Fruit fly (Drosophila melanogaster) whole organism, embryonic: Measurements from ENCODE around the gene Ada1-1.

Experiments used
- BEAF-32 ChIP-seq: fragments of 200-800 bp; sonication (Bioruptor generic); optimal IDR thresholded peaks from 3 replicates; lab custom pipeline; 2017; ENCODE audit warnings: missing biosample characterization, missing genetic modification characterization, mild to moderate bottlenecking, moderate library complexity, missing genetic modification reagents
- CG10147 ChIP-seq: fragments of 200-800 bp; sonication (Bioruptor generic); optimal IDR thresholded peaks from 2 replicates; lab custom pipeline; 2019; ENCODE audit warnings: missing biosample characterization, mild to moderate bottlenecking, missing genetic modification characterization, moderate library complexity
- CG11085 ChIP-seq: fragments of 200-800 bp; sonication (Bioruptor generic); IDR thresholded peaks from 2 replicates; pipeline ENCODE4 v1.3.6; 2022; ENCODE audit warnings: missing biosample characterization, missing genetic modification characterization
- CG12659 ChIP-seq: fragments of 200-800 bp; sonication (Bioruptor generic); optimal IDR thresholded peaks from 3 replicates; lab custom pipeline; 2017; ENCODE audit warnings: mild to moderate bottlenecking, missing biosample characterization, missing genetic modification reagents, missing genetic modification characterization
- CG13123 ChIP-seq: fragments of 200-800 bp; sonication (Bioruptor generic); optimal IDR thresholded peaks from 2 replicates; lab custom pipeline; 2016; ENCODE audit warnings: missing biosample characterization, missing genetic modification characterization
- CG15073 ChIP-seq: fragments of 200-800 bp; sonication (Bioruptor generic); optimal IDR thresholded peaks from 2 replicates; lab custom pipeline; 2016; ENCODE audit warnings: missing biosample characterization, missing genetic modification characterization
- CG15514 ChIP-seq: fragments of 200-800 bp; sonication (Bioruptor generic); optimal IDR thresholded peaks from 3 replicates; lab custom pipeline; 2017; ENCODE audit warnings: missing biosample characterization, missing genetic modification characterization, mild to moderate bottlenecking, moderate library complexity, missing genetic modification reagents
- CG1603 ChIP-seq: fragments of 200-800 bp; sonication (Bioruptor generic); optimal IDR thresholded peaks from 2 replicates; lab custom pipeline; 2019; ENCODE audit warnings: missing biosample characterization, mild to moderate bottlenecking, missing genetic modification characterization, moderate library complexity
- CG17385 ChIP-seq: fragments of 200-800 bp; sonication (Bioruptor generic); optimal IDR thresholded peaks from 3 replicates; lab custom pipeline; 2018; ENCODE audit warnings: missing biosample characterization, mild to moderate bottlenecking, missing genetic modification characterization
- CG17612 ChIP-seq: fragments of 200-800 bp; sonication (Bioruptor generic); IDR thresholded peaks from 2 replicates; pipeline ENCODE4 v1.3.6; 2022; ENCODE audit warnings: missing biosample characterization, missing genetic modification characterization
- CG3065 ChIP-seq: fragments of 200-800 bp; sonication (Bioruptor generic); optimal IDR thresholded peaks from 2 replicates; lab custom pipeline; 2016; ENCODE audit warnings: missing biosample characterization, missing genetic modification characterization
- CG3726 ChIP-seq: fragments of 200-800 bp; sonication (Bioruptor generic); IDR thresholded peaks from 3 replicates; pipeline ENCODE4, ENCODE4 v1.3.6; 2022; ENCODE audit warnings: missing biosample characterization, missing genetic modification characterization
- CG4617 ChIP-seq: fragments of 200-800 bp; sonication (Bioruptor generic); optimal IDR thresholded peaks from 3 replicates; lab custom pipeline; 2016; ENCODE audit warnings: missing biosample characterization, missing genetic modification characterization, borderline replicate concordance
- CG6654 ChIP-seq: fragments of 200-800 bp; sonication (Bioruptor generic); optimal IDR thresholded peaks from 2 replicates; lab custom pipeline; 2017; ENCODE audit warnings: missing biosample characterization, mild to moderate bottlenecking, missing genetic modification characterization
- CG8089 ChIP-seq: fragments of 200-800 bp; sonication (Bioruptor generic); optimal IDR thresholded peaks from 3 replicates; lab custom pipeline; 2016; ENCODE audit warnings: missing biosample characterization, missing genetic modification characterization
- CG8388 ChIP-seq: fragments of 200-800 bp; sonication (Bioruptor generic); optimal IDR thresholded peaks from 2 replicates; lab custom pipeline; 2019; ENCODE audit warnings: missing biosample characterization, mild to moderate bottlenecking, missing genetic modification characterization, moderate library complexity
- CG8765 ChIP-seq: fragments of 200-800 bp; sonication (Bioruptor generic); IDR thresholded peaks from 2 replicates; pipeline ENCODE4 v1.3.6; 2022; ENCODE audit warnings: missing biosample characterization, missing genetic modification characterization
- CHES-1-like ChIP-seq: fragments of 200-800 bp; sonication (Bioruptor generic); optimal IDR thresholded peaks from 2 replicates; lab custom pipeline; 2016; ENCODE audit warnings: missing biosample characterization, missing genetic modification characterization
- Dll ChIP-seq: fragments of 200-800 bp; sonication (Bioruptor generic); IDR thresholded peaks from 4 replicates; pipeline ENCODE4 v1.3.6; 2022; ENCODE audit warnings: missing biosample characterization, missing genetic modification characterization; ENCODE audit not compliant: partially characterized antibody
- Fer2 ChIP-seq: fragments of 200-800 bp; sonication (Bioruptor generic); optimal IDR thresholded peaks from 2 replicates; lab custom pipeline; 2018; ENCODE audit warnings: missing biosample characterization, mild to moderate bottlenecking, missing genetic modification characterization, moderate library complexity
- GATAe ChIP-seq: fragments of 200-800 bp; sonication (Bioruptor generic); conservative IDR thresholded peaks from 2 replicates; pipeline ENCODE4 v1.3.6; 2022; ENCODE audit warnings: missing biosample characterization, missing genetic modification characterization
- Hmx ChIP-seq: fragments of 200-800 bp; sonication (Bioruptor generic); optimal IDR thresholded peaks from 2 replicates; lab custom pipeline; 2016; ENCODE audit warnings: missing biosample characterization, missing genetic modification characterization
- Med ChIP-seq: fragments of 200-800 bp; sonication (Bioruptor generic); peaks from one replicate; lab custom pipeline; 2016; ENCODE audit warnings: missing biosample characterization, missing genetic modification characterization, mild to moderate bottlenecking, inconsistent platforms, moderate library complexity
- Myb ChIP-seq: fragments of 200-800 bp; sonication (Bioruptor generic); optimal IDR thresholded peaks from 2 replicates; lab custom pipeline; 2016; ENCODE audit warnings: missing biosample characterization, missing genetic modification characterization
- Opbp ChIP-seq: fragments of 200-800 bp; sonication (Bioruptor generic); IDR thresholded peaks from 3 replicates; pipeline ENCODE4 v1.3.6; 2022; ENCODE audit warnings: missing biosample characterization, missing genetic modification characterization; ENCODE audit not compliant: partially characterized antibody
- Sry-δ ChIP-seq: fragments of 200-800 bp; sonication (Bioruptor generic); optimal IDR thresholded peaks from 2 replicates; lab custom pipeline; 2016; ENCODE audit warnings: missing biosample characterization, missing genetic modification characterization
- YL-1 ChIP-seq: fragments of 200-800 bp; sonication (Bioruptor generic); optimal IDR thresholded peaks from 3 replicates; lab custom pipeline; 2017; ENCODE audit warnings: missing biosample characterization, mild to moderate bottlenecking, missing genetic modification characterization
- ash1 ChIP-seq: fragments of 200-800 bp; sonication (Bioruptor generic); optimal IDR thresholded peaks from 2 replicates; lab custom pipeline; 2018; ENCODE audit warnings: missing biosample characterization, mild to moderate bottlenecking, missing genetic modification characterization
- bab2 ChIP-seq: fragments of 200-800 bp; sonication (Bioruptor generic); optimal IDR thresholded peaks from 2 replicates; lab custom pipeline; 2016; ENCODE audit warnings: missing biosample characterization, missing genetic modification characterization
- bbx ChIP-seq: fragments of 200-800 bp; sonication (Bioruptor generic); IDR thresholded peaks from 2 replicates; pipeline ENCODE4 v1.3.6; 2022; ENCODE audit warnings: missing biosample characterization, missing genetic modification characterization; ENCODE audit not compliant: partially characterized antibody
- bigmax ChIP-seq: fragments of 200-800 bp; sonication (Bioruptor generic); optimal IDR thresholded peaks from 2 replicates; lab custom pipeline; 2018; ENCODE audit warnings: missing biosample characterization, mild to moderate bottlenecking, missing genetic modification characterization
- cg ChIP-seq: fragments of 200-800 bp; sonication (Bioruptor generic); optimal IDR thresholded peaks from 3 replicates; lab custom pipeline; 2019; ENCODE audit warnings: missing biosample characterization, mild to moderate bottlenecking, missing genetic modification characterization, moderate library complexity
- crp ChIP-seq, 2 experiments: fragments of 200-800 bp; sonication (Bioruptor generic); optimal IDR thresholded peaks; 2 replicates in 1 of 2; 3 replicates in 1 of 2; lab custom pipeline; 2017; ENCODE audit warnings: missing biosample characterization in 2 of 2, missing genetic modification characterization in 2 of 2, mild to moderate bottlenecking in 1 of 2, moderate library complexity in 1 of 2
- dati ChIP-seq: fragments of 200-800 bp; sonication (Bioruptor generic); IDR thresholded peaks from 2 replicates; pipeline ENCODE4 v1.3.6; 2022; ENCODE audit warnings: missing biosample characterization, missing genetic modification characterization
- gfzf ChIP-seq: fragments of 200-800 bp; sonication (Bioruptor generic); optimal IDR thresholded peaks from 2 replicates; lab custom pipeline; 2016; ENCODE audit warnings: missing biosample characterization, mild to moderate bottlenecking, missing genetic modification characterization, moderate library complexity
- kay ChIP-seq: fragments of 200-800 bp; sonication (Bioruptor generic); optimal IDR thresholded peaks from 2 replicates; lab custom pipeline; 2016; ENCODE audit warnings: missing biosample characterization, missing genetic modification characterization
- lilli ChIP-seq: fragments of 200-800 bp; sonication (Bioruptor generic); optimal IDR thresholded peaks from 3 replicates; lab custom pipeline; 2016; ENCODE audit warnings: missing biosample characterization, missing genetic modification characterization
- nerfin-1 ChIP-seq: fragments of 200-800 bp; sonication (Bioruptor generic); optimal IDR thresholded peaks from 3 replicates; lab custom pipeline; 2019; ENCODE audit warnings: missing biosample characterization, mild to moderate bottlenecking, missing genetic modification characterization, moderate library complexity
- nmo ChIP-seq: fragments of 200-800 bp; sonication (Bioruptor generic); optimal IDR thresholded peaks from 2 replicates; lab custom pipeline; 2018; ENCODE audit warnings: missing biosample characterization, mild to moderate bottlenecking, missing genetic modification characterization, moderate library complexity
- phol ChIP-seq: fragments of 200-800 bp; sonication (Bioruptor generic); optimal IDR thresholded peaks from 3 replicates; lab custom pipeline; 2018; ENCODE audit warnings: missing biosample characterization, mild to moderate bottlenecking, missing genetic modification characterization, moderate library complexity
- pnt ChIP-seq: fragments of 200-800 bp; sonication (Bioruptor generic); optimal IDR thresholded peaks from 3 replicates; lab custom pipeline; 2016; ENCODE audit warnings: missing biosample characterization, missing genetic modification characterization
- pzg ChIP-seq: fragments of 200-800 bp; sonication (Bioruptor generic); optimal IDR thresholded peaks from 3 replicates; lab custom pipeline; 2018; ENCODE audit warnings: missing biosample characterization, mild to moderate bottlenecking, missing genetic modification characterization, moderate library complexity
- sd ChIP-seq: fragments of 200-800 bp; sonication (Bioruptor generic); optimal IDR thresholded peaks from 3 replicates; lab custom pipeline; 2018; ENCODE audit warnings: missing biosample characterization, mild to moderate bottlenecking, missing genetic modification characterization, moderate library complexity
- seq ChIP-seq: fragments of 200-800 bp; sonication (Bioruptor generic); IDR thresholded peaks from 2 replicates; pipeline ENCODE4 v1.3.6; 2022; ENCODE audit warnings: missing biosample characterization, missing genetic modification characterization
- so ChIP-seq: fragments of 200-800 bp; sonication (Bioruptor generic); IDR thresholded peaks from 3 replicates; pipeline ENCODE4 v1.3.6; 2022; ENCODE audit warnings: missing biosample characterization, missing genetic modification characterization
- stwl ChIP-seq: fragments of 200-800 bp; sonication (Bioruptor generic); optimal IDR thresholded peaks from 3 replicates; lab custom pipeline; 2018; ENCODE audit warnings: missing biosample characterization, mild to moderate bottlenecking, missing genetic modification characterization, moderate library complexity
- sug ChIP-seq: fragments of 200-800 bp; optimal IDR thresholded peaks from 2 replicates; lab custom pipeline; 2019; ENCODE audit warnings: missing biosample characterization, mild to moderate bottlenecking, missing genetic modification characterization, moderate library complexity
- trem ChIP-seq: fragments of 200-800 bp; optimal IDR thresholded peaks from 3 replicates; lab custom pipeline; 2019; ENCODE audit warnings: missing biosample characterization, mild to moderate bottlenecking, missing genetic modification characterization, moderate library complexity
- ttk ChIP-seq: fragments of 200-800 bp; sonication (Bioruptor generic); IDR thresholded peaks from 2 replicates; pipeline ENCODE4 v2.1.2; 2022; ENCODE audit warnings: missing biosample characterization, missing genetic modification characterization
- twi ChIP-seq: fragments of 200-800 bp; optimal IDR thresholded peaks from 2 replicates; lab custom pipeline; 2019; ENCODE audit warnings: missing biosample characterization, mild to moderate bottlenecking, missing genetic modification characterization, moderate library complexity

Ada1-1 gene

dm6 chr2L:12040510-12040909 lies 43.9 kb downstream of the Ada1-1 start, which contains the start of gene CG6766 (continued):
- TF ChIP-seq sug (tag; lab: Kevin White, UChicago), result peak; percentile 19
- TF ChIP-seq trem, result no peak
- peak; percentile 5 for TF ChIP-seq CHES-1-like
- TF ChIP-seq CG13123 (GFP tag; lab: Kevin White, UChicago), result no peak
- TF ChIP-seq CG3726 (GFP tag; lab: Robert Waterston, UW), result no peak
- peak; percentile 29; the same call in 1 of the 4 replicates for TF ChIP-seq Dll
- TF ChIP-seq CG11085, result no peak
- TF ChIP-seq CG10147 (GFP tag; lab: Kevin White, UChicago), result no peak
- no peak for TF ChIP-seq pnt (GFP tag; lab: Kevin White, UChicago)
- peak; percentile 52 for TF ChIP-seq nmo (GFP tag; lab: Kevin White, UChicago)
- TF ChIP-seq CG8089, result no peak
- no peak for TF ChIP-seq GATAe (GFP tag; lab: Robert Waterston, UW)
- no peak for TF ChIP-seq Fer2 (tag; lab: Kevin White, UChicago)
- no peak for TF ChIP-seq ash1 (GFP tag; lab: Kevin White, UChicago)
- no peak for TF ChIP-seq CG6654 (GFP tag; lab: Kevin White, UChicago)
- peak; percentile 35 for TF ChIP-seq Sry-δ (GFP tag; lab: Kevin White, UChicago)
- peak; percentile 65 for TF ChIP-seq CG4617 (GFP tag; lab: Kevin White, UChicago)
- TF ChIP-seq pzg, result peak; percentile 68
- peak; percentile 99 for TF ChIP-seq CG17385 (GFP tag; lab: Kevin White, UChicago)
- no peak for TF ChIP-seq CG8388
- TF ChIP-seq Opbp, result peak; percentile 23; the same call in 2 of the 3 replicates
- no peak for TF ChIP-seq CG3065 (GFP tag; lab: Kevin White, UChicago)
- no peak for TF ChIP-seq Hmx (GFP tag; lab: Kevin White, UChicago)
- peak; percentile 52 for TF ChIP-seq BEAF-32
- peak; percentile 6 to 88 for TF ChIP-seq crp (GFP tag; optimal IDR thresholded peaks at IDR 0.05; lab: Kevin White, UChicago)
- TF ChIP-seq stwl (tag; lab: Kevin White, UChicago), result peak; percentile 73
- no peak for TF ChIP-seq lilli (GFP tag; lab: Kevin White, UChicago)
- TF ChIP-seq CG8765 (GFP tag; lab: Robert Waterston, UW), result no peak
- TF ChIP-seq Med (GFP tag; lab: Kevin White, UChicago), result peak; percentile 48
- no peak for TF ChIP-seq kay
- peak; percentile 24 for TF ChIP-seq bigmax
- no peak for TF ChIP-seq ttk (GFP tag; lab: Robert Waterston, UW)
- peak; percentile 77 for TF ChIP-seq twi (tag; lab: Kevin White, UChicago)
- TF ChIP-seq dati (GFP tag; lab: Robert Waterston, UW), result no peak
- TF ChIP-seq CG15514 (GFP tag; lab: Kevin White, UChicago), result peak; percentile 23
- TF ChIP-seq nerfin-1 (tag; lab: Kevin White, UChicago), result peak; percentile 91
- TF ChIP-seq cg, result no peak
- peak; percentile 57 for TF ChIP-seq YL-1 (GFP tag; lab: Kevin White, UChicago)
- TF ChIP-seq so (GFP tag; lab: Robert Waterston, UW), result no peak
- TF ChIP-seq sd, result peak; percentile 62
- TF ChIP-seq CG12659 (GFP tag; lab: Kevin White, UChicago), result peak; percentile 31
- TF ChIP-seq seq (GFP tag; lab: Robert Waterston, UW), result no peak
- peak; percentile 87 for TF ChIP-seq Myb
- no peak for TF ChIP-seq bab2
- TF ChIP-seq gfzf (GFP tag; lab: Kevin White, UChicago), result peak; percentile 27
- TF ChIP-seq phol, result peak; percentile 9
- TF ChIP-seq CG15073, result peak; percentile 41
- TF ChIP-seq CG1603, result no peak
- TF ChIP-seq CG17612, result no peak
- peak; percentile 35; the same call in 1 of the 2 replicates for TF ChIP-seq bbx
